Fruit fly (Drosophila melanogaster): ENCODE data around the gene Os-C.

Os-C gene

dm6 chr3R:7967801-7968200 lies 11.0 kb upstream of the Os-C start:
- no peak for TF ChIP-seq noc (tag; optimal IDR thresholded peaks at IDR 0.05)

dm6 chr3R:7968958-7969701 lies 9.6 kb upstream of the Os-C start:
- no peak for TF ChIP-seq noc (tag; optimal IDR thresholded peaks at IDR 0.05)

DNA sequence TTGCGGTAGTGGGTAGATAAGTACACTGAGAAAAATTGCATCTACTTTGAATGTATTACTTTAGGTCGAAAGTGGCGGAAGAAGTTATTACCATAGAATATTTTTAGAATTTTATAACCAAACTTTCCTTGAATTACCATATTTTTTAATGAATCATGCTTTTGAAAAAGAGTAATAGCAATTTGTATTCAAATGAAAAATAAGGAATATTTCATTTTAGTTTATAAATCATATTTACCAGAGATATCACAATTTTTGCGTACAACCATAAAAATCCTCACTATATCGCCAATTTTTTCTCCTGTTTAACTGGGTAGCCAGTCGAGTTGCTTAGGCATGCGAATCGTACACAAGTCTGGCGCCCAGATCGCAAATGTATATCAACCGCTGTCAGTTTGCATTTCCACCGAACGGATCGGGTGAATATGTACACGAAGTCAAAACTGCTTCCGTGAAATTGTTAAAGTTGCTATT lies 9.0 kb upstream of the Os-C start:
- TF ChIP-seq noc (tag; optimal IDR thresholded peaks at IDR 0.05), result no peak

dm6 chr3R:7970640-7971039 lies 8.1 kb upstream of the Os-C start:
- no peak for TF ChIP-seq noc (tag; optimal IDR thresholded peaks at IDR 0.05)

DNA sequence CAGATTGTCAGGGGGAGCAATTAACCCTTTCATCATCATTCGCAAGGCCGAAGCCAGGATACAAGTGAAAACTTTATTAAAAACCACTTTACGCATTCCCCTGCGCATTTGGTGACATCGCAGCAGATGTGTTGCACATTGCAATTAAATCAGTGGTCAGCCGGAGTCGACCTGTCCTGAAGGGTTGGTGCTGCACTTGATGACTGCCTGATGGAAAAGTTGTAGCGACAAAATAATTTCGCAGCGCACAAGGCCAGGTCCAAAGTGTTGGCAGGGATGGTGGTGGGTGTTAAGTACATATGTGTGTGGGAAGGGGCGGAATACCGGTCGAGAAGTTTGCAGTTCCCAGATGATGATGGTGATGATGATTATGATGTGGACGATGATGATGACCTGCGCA lies 6.6 kb upstream of the Os-C start:
- TF ChIP-seq noc (tag; optimal IDR thresholded peaks at IDR 0.05), result no peak

dm6 chr3R:7973049-7973448 lies 5.7 kb upstream of the Os-C start:
- TF ChIP-seq noc (tag; optimal IDR thresholded peaks at IDR 0.05), result no peak

dm6 chr3R:7977011-7977925 lies 1.5 kb upstream of the Os-C start:
- peak; percentile 58 for TF ChIP-seq noc (tag; optimal IDR thresholded peaks at IDR 0.05)

DNA sequence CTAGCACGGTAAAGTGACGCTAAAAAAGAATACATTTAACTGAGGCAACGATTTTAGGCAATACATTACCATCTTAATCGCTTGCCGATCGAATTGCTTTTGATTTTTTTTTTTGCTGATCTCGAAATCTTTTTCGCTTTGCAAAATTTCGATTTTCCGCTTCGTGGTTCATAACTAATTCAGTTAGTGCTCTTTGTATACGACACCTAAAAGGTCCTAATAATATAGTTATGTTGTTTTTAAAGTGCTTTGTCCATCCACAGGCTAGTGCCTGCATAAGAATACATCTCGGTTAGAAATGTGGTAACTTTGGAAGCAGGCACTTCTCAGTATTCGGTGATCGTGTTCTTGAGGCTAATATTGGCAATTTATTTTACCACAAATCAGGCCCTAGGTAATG lies 1.5 kb downstream of the Os-C start, which contains the start of gene Sfp84E:
TSS of gene Sfp84E (minus strand) at position 101 of the 400 bp plus-strand sequence.
- TF ChIP-seq noc (tag; optimal IDR thresholded peaks at IDR 0.05), result no peak

DNA sequence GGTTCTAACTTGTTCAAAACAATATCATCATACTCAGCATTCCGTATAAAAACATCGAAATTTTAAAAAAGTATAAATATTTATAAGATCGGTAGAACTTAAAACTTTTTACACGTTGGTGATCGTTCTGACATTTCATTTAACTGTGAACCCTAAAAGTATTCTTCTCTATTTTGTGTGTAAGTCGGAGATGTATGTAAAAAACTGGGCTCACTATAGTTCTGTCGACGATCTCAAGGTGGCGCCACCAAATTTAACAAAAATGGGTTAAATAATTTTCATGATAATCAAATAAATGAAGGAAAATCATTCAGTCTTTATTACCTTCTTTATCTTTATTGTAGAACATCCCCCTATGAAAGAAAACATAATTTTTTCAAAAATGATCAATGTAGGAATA lies 2.6 kb downstream of the Os-C start:
- TF ChIP-seq noc (tag; optimal IDR thresholded peaks at IDR 0.05), result no peak

dm6 chr3R:7990257-7990656 lies 11.5 kb downstream of the Os-C start:
- TF ChIP-seq noc (tag; optimal IDR thresholded peaks at IDR 0.05), result no peak

DNA sequence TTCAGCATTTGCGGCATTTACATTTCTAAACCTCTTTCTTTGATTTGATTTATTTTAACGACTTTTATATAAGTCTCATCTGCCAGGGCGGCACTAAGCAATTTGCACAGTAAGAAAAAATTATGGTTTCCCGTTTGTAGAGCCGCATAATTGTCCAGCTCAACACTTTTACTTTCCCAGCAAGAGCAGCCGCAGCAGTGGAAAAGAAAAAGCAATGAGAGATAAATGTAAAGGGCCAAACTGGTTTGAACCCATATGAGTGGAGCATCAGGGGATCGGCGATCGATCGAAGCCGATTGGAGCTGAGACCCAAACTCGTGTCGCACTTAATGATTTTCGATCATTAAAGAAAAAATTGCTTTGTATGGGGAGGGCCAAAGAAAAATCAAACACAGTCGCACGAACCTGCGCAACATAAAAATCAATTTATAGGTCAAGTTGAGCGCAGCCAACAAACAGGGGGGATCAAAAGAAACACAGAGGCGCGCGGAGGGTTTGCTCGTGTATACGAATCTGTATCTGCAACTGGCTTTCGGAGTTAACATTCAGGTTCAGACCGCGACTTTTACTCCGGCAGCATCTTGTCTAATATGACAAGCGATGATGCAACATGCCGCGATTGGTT lies 12.2 kb downstream of the Os-C start:
- no peak for TF ChIP-seq noc (tag; optimal IDR thresholded peaks at IDR 0.05)

- no peak for TF ChIP-seq noc (tag; optimal IDR thresholded peaks at IDR 0.05)
Observed at dm6 chr3R:7991446-7991845, 12.7 kb downstream of the Os-C start.

- TF ChIP-seq noc (tag; optimal IDR thresholded peaks at IDR 0.05), result no peak
Observed at dm6 chr3R:7992100-7992499, 13.3 kb downstream of the Os-C start.

DNA sequence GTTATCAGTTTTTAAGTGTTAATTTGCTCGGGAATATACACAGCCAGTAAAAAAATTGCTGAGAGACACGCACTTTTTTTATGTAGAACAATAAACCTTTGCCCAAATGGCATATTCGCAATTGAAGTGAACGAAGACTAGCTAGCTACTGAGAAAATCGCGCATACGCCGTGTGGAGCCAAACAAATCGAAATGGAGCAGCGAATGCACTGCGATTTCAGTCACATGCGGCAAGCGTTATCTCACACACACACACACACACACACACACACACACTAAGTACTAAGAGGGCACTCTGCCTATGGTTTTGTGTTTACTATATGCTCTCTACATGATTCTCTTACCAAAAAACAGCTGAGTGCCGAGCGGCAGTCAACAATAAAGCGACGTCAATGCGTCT lies 14.7 kb downstream of the Os-C start:
- TF ChIP-seq noc (tag; optimal IDR thresholded peaks at IDR 0.05), result no peak

dm6 chr3R:7994629-7995028 lies 15.9 kb downstream of the Os-C start:
- no peak for TF ChIP-seq noc (tag; optimal IDR thresholded peaks at IDR 0.05)

DNA sequence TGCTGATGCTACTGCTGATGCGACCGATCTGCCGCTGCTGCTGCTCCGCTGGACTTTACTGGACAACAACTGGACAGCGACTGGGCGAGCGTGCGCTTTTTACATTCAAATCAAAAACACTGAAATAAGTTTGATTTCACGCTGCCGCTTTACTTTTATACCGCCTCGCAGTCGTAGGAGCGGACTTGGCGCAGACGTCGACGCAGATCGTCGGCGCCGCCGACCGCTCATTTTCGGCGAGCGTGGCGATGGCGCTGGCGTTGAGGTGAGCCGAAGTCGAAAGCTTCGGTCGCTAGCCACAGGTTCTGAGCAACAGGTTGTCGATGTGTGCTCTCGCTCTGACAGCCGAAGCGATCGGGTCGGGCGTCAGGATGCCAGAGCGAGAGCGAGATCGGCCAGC lies 17.0 kb downstream of the Os-C start, which contains the start of gene Elovl7:
TSS of gene Elovl7 (minus strand) at position 131 of the 400 bp plus-strand sequence.
- TF ChIP-seq noc (tag; optimal IDR thresholded peaks at IDR 0.05), result no peak
